Worm (Caenorhabditis elegans) whole organism, L4 larva: Measurements from ENCODE around the gene T16A9.3.

ENCODE experiments used
- aha-1 ChIP-seq: fragments of 150-350 bp; peaks from one replicate; lab custom pipeline; 2014; ENCODE audit warnings: missing biosample characterization, missing genetic modification characterization
- dmd-9 ChIP-seq: fragments of 200-800 bp; sonication (Bioruptor generic); IDR thresholded peaks from 2 replicates; pipeline ENCODE4 v1.3.6; 2022; ENCODE audit warnings: missing genetic modification reagents, missing genetic modification characterization, missing compliant biosample characterization
- egl-27 ChIP-seq: sonication (generic microtip); optimal IDR thresholded peaks from 3 replicates; lab custom pipeline; 2017; ENCODE audit warnings: missing biosample characterization, missing genetic modification reagents, missing genetic modification characterization
- nhr-76 ChIP-seq: fragments of 150-350 bp; optimal IDR thresholded peaks from 2 replicates; lab custom pipeline; 2014; ENCODE audit warnings: missing biosample characterization, missing genetic modification characterization
- zfp-2 ChIP-seq: sonication (generic microtip); optimal IDR thresholded peaks from 2 replicates; lab custom pipeline; 2016; ENCODE audit warnings: mild to moderate bottlenecking, missing genetic modification characterization, missing compliant biosample characterization
- ztf-7 ChIP-seq: fragments of 150-350 bp; optimal IDR thresholded peaks from 2 replicates; lab custom pipeline; 2014; ENCODE audit warnings: missing biosample characterization, missing genetic modification characterization

- TF ChIP-seq dmd-9 (GFP tag; lab: Robert Waterston, UW) = no peak
- TF ChIP-seq aha-1 = no peak
- no peak for TF ChIP-seq zfp-2 (tag; lab: Kevin White, UChicago)
- no peak for TF ChIP-seq ztf-7 (tag; lab: Kevin White, UChicago)
- no peak for TF ChIP-seq nhr-76 (tag; lab: Kevin White, UChicago)
- TF ChIP-seq egl-27 (tag; lab: Kevin White, UChicago) = no peak
Measured at ce11 chrV:14185438-14185837, 19.9 kb upstream of the T16A9.3 start, which contains the start of the genes trm-1 and ints-2.
